ENCODE assay signal across 3 fruit fly cellular contexts in genomic region chr3L:22848940-22849339, dm6.
TF ChIP-seq lines count a peak whose summit lies in the region.

No protein-coding gene starts in this region.

- TF ChIP-seq CTCF in whole organism, embryonic (GFP tag; optimal IDR thresholded peaks at IDR 0.05; lab: Kevin White, UChicago), result no peak

TF ChIP-seq in whole organism, embryonic, 481 proteins besides CTCF, POLR2A, EP300 and RAD21:
- TF ChIP-seq CG2199 (GFP tag; IDR thresholded peaks at IDR 0.05; lab: Robert Waterston, UW) (0 out of 3 replicates have a peak, but pooled peaks have one; percentile 65), CG12769 (tag; optimal IDR thresholded peaks at IDR 0.05; lab: Kevin White, UChicago) (peak; percentile 12), nau (GFP tag; optimal IDR thresholded peaks at IDR 0.05; lab: Kevin White, UChicago) (no peak), Hr51 (GFP tag; optimal IDR thresholded peaks at IDR 0.05; lab: Kevin White, UChicago) (no peak)
TF ChIP-seq in whole organism, embryonic: peak in this region for 2.

TF ChIP-seq in whole organism, prepupa, 60 proteins besides CTCF, POLR2A, EP300 and RAD21:
- TF ChIP-seq dsx (GFP tag; optimal IDR thresholded peaks at IDR 0.05; lab: Kevin White, UChicago; ENCODE audit: poor library complexity, severe bottlenecking) (peak; percentile 86), CG11902 (GFP tag; optimal IDR thresholded peaks at IDR 0.05; lab: Kevin White, UChicago) (no peak), CG9139 (GFP tag; optimal IDR thresholded peaks at IDR 0.05; lab: Kevin White, UChicago) (no peak), CG4318 (GFP tag; optimal IDR thresholded peaks at IDR 0.05; lab: Kevin White, UChicago) (no peak), Lpt (GFP tag; optimal IDR thresholded peaks at IDR 0.05; lab: Kevin White, UChicago) (no peak), CG8632 (GFP tag; optimal IDR thresholded peaks at IDR 0.05; lab: Kevin White, UChicago) (no peak), net (GFP tag; optimal IDR thresholded peaks at IDR 0.05; lab: Kevin White, UChicago) (no peak), CG1621 (tag; optimal IDR thresholded peaks at IDR 0.05; lab: Kevin White, UChicago) (no peak), salr (GFP tag; optimal IDR thresholded peaks at IDR 0.05; lab: Kevin White, UChicago) (no peak)

TF ChIP-seq in whole organism, pupa, 21 proteins besides CTCF, POLR2A, EP300 and RAD21:
- TF ChIP-seq CG32121 (GFP tag; IDR thresholded peaks at IDR 0.05; lab: Robert Waterston, UW) (no peak), Pif1B (GFP tag; optimal IDR thresholded peaks at IDR 0.05; lab: Kevin White, UChicago) (no peak), CG8159 (tag; optimal IDR thresholded peaks at IDR 0.05; lab: Kevin White, UChicago) (no peak), CG15710 (tag; optimal IDR thresholded peaks at IDR 0.05; lab: Kevin White, UChicago) (no peak), CG8301 (tag; optimal IDR thresholded peaks at IDR 0.05; lab: Kevin White, UChicago) (no peak), CG12605 (GFP tag; IDR thresholded peaks at IDR 0.05; lab: Robert Waterston, UW) (no peak), Snoo (tag; optimal IDR thresholded peaks at IDR 0.05; lab: Kevin White, UChicago) (no peak), CG17806 (tag; optimal IDR thresholded peaks at IDR 0.05; lab: Kevin White, UChicago) (no peak), Pif1A (GFP tag; optimal IDR thresholded peaks at IDR 0.05; lab: Kevin White, UChicago) (no peak), EcR (GFP tag; optimal IDR thresholded peaks at IDR 0.05; lab: Kevin White, UChicago) (peak; percentile 64), CG10348 (GFP tag; IDR thresholded peaks at IDR 0.05; lab: Robert Waterston, UW) (no peak), Ets98B (GFP tag; IDR thresholded peaks at IDR 0.05; lab: Robert Waterston, UW) (no peak), CG4496 (GFP tag; IDR thresholded peaks at IDR 0.05; lab: Robert Waterston, UW) (0 out of 3 replicates have a peak, but pooled peaks have one; percentile 45), gl (tag; optimal IDR thresholded peaks at IDR 0.05; lab: Kevin White, UChicago) (no peak), fd96Ca (GFP tag; IDR thresholded peaks at IDR 0.05; lab: Robert Waterston, UW) (no peak), rn (GFP tag; IDR thresholded peaks at IDR 0.05; lab: Robert Waterston, UW) (no peak), D1 (tag; optimal IDR thresholded peaks at IDR 0.05; lab: Kevin White, UChicago) (no peak), CG34367 (tag; optimal IDR thresholded peaks at IDR 0.05; lab: Kevin White, UChicago) (no peak)
